Worm (Caenorhabditis elegans) whole organism, dauer: ENCODE results near the gene Y108F1.5.
"Not testable (repeated sequence)": the region's sequence is repeated elsewhere in the genome, so short reads cannot be mapped to it uniquely, and the experiment has no call there.

Experiments
- unc-62 ChIP-seq: sonication (generic microtip); optimal IDR thresholded peaks from 2 replicates; lab custom pipeline; 2017; ENCODE audit warnings: missing biosample characterization, missing genetic modification reagents, missing genetic modification characterization

Y108F1.5 gene

ce11 chrX:273912-274311, at the start of gene Y108F1.5:
Gene Y108F1.5 (minus strand): TSS chrX:274012.
- TF ChIP-seq unc-62 (GFP tag; lab: Kevin White, UChicago), result not testable (repeated sequence)

ce11 chrX:322223-322622, 48.4 kb upstream of the Y108F1.5 start, which contains the start of gene M02E1.3:
Gene M02E1.3 (plus strand): TSS chrX:322523.
- not testable (repeated sequence) for TF ChIP-seq unc-62 (GFP tag; lab: Kevin White, UChicago)

ce11 chrX:312908-313307, 39.1 kb upstream of the Y108F1.5 start, which contains the start of gene M02E1.4:
Gene M02E1.4 (plus strand): TSS chrX:313274.
- TF ChIP-seq unc-62 (GFP tag; lab: Kevin White, UChicago), result no peak

- no peak for TF ChIP-seq unc-62 (GFP tag; lab: Kevin White, UChicago)
Observed at ce11 chrX:312238-312637, 38.4 kb upstream of the Y108F1.5 start.

- no peak for TF ChIP-seq unc-62 (GFP tag; lab: Kevin White, UChicago)
Observed at ce11 chrX:311211-311610, 37.4 kb upstream of the Y108F1.5 start, which contains the start of gene nlp-64. Gene nlp-64 (minus strand): TSS chrX:311311.

- no peak for TF ChIP-seq unc-62 (GFP tag; lab: Kevin White, UChicago)
Observed at ce11 chrX:309076-309475, 35.3 kb upstream of the Y108F1.5 start.

- no peak for TF ChIP-seq unc-62 (GFP tag; lab: Kevin White, UChicago)
Observed at ce11 chrX:305057-305456, 31.2 kb upstream of the Y108F1.5 start.

ce11 chrX:301530-301929, 27.7 kb upstream of the Y108F1.5 start, which contains the start of gene gcp-2.1:
Gene gcp-2.1 (plus strand): TSS chrX:301830.
- no peak for TF ChIP-seq unc-62 (GFP tag; lab: Kevin White, UChicago)

ce11 chrX:300250-300649, 26.4 kb upstream of the Y108F1.5 start:
- no peak for TF ChIP-seq unc-62 (GFP tag; lab: Kevin White, UChicago)

ce11 chrX:299090-299489, 25.3 kb upstream of the Y108F1.5 start:
- TF ChIP-seq unc-62 (GFP tag; lab: Kevin White, UChicago), result no peak

ce11 chrX:296934-297333, 23.1 kb upstream of the Y108F1.5 start, which contains the start of gene R57.2:
Gene R57.2 (plus strand): TSS chrX:297234.
- TF ChIP-seq unc-62 (GFP tag; lab: Kevin White, UChicago), result no peak

ce11 chrX:295726-296125, 21.9 kb upstream of the Y108F1.5 start:
- no peak for TF ChIP-seq unc-62 (GFP tag; lab: Kevin White, UChicago)

- not testable (repeated sequence) for TF ChIP-seq unc-62 (GFP tag; lab: Kevin White, UChicago)
Observed at ce11 chrX:286116-286515, 12.3 kb upstream of the Y108F1.5 start, which contains the start of gene Y47C4A.1. Gene Y47C4A.1 (minus strand): TSS chrX:286216.

- TF ChIP-seq unc-62 (GFP tag; lab: Kevin White, UChicago), result no peak
Observed at ce11 chrX:271509-271908, 2.3 kb downstream of the Y108F1.5 start.

- not testable (repeated sequence) for TF ChIP-seq unc-62 (GFP tag; lab: Kevin White, UChicago)
Observed at ce11 chrX:239077-239476, 34.7 kb downstream of the Y108F1.5 start, which contains the start of gene AC8.10. Gene AC8.10 (minus strand): TSS chrX:239177.

- TF ChIP-seq unc-62 (GFP tag; lab: Kevin White, UChicago), result not testable (repeated sequence)
Observed at ce11 chrX:229374-229773, 44.4 kb downstream of the Y108F1.5 start, which contains the start of gene AC8.3. Gene AC8.3 (minus strand): TSS chrX:229474.
